Worm (Caenorhabditis elegans): ENCODE results near the gene F41E6.8.
A peak's percentile ranks its signal among the peaks of the same experiment; 100 is the strongest.

- TF ChIP-seq lin-39 (tag; optimal IDR thresholded peaks at IDR 0.05): no peak
- TF ChIP-seq pha-4 (GFP tag; IDR thresholded peaks at IDR 0.05): no peak
- peak; percentile 92 for TF ChIP-seq pha-4 (tag; optimal IDR thresholded peaks at IDR 0.05)
- no peak for TF ChIP-seq ceh-82 (tag; optimal IDR thresholded peaks at IDR 0.05)
- peak; percentile 76 for TF ChIP-seq ama-1 (optimal IDR thresholded peaks at IDR 0.05)
- no peak for TF ChIP-seq lin-38 (GFP tag; IDR thresholded peaks at IDR 0.05)
- no peak for TF ChIP-seq nhr-76 (tag; optimal IDR thresholded peaks at IDR 0.05)
- no peak for TF ChIP-seq egl-27 (tag; optimal IDR thresholded peaks at IDR 0.05)
- no peak for TF ChIP-seq unc-62 (GFP tag; optimal IDR thresholded peaks at IDR 0.05 in 1 of 2)
- TF ChIP-seq unc-62 (tag; optimal IDR thresholded peaks at IDR 0.05): no peak
- TF ChIP-seq mxl-2 (GFP tag; conservative IDR thresholded peaks at IDR 0.05): peak; percentile 67; the same call in 1 of the 2 replicates
- no peak for TF ChIP-seq lsy-2 (tag; optimal IDR thresholded peaks at IDR 0.05)
- TF ChIP-seq attf-4 (tag; optimal IDR thresholded peaks at IDR 0.05): no peak
- TF ChIP-seq mxl-3 (GFP tag; optimal IDR thresholded peaks at IDR 0.05): peak; percentile 57
Measured at ce11 chrV:8610633-8611404, 9.5 kb upstream of the F41E6.8 start, which contains the start of gene fip-4.
